Fruit fly (Drosophila melanogaster) whole organism, embryonic: Measurements from ENCODE around the gene CG31910.

Experiments
- ATbp ChIP-seq: fragments of 200-800 bp; sonication (Bioruptor generic); optimal IDR thresholded peaks from 2 replicates; lab custom pipeline; 2017; ENCODE audit warnings: missing biosample characterization, mild to moderate bottlenecking, missing genetic modification characterization, missing genetic modification reagents
- Awh ChIP-seq: fragments of 200-800 bp; sonication (Bioruptor generic); IDR thresholded peaks from 2 replicates; pipeline ENCODE4, ENCODE4 v1.3.6; 2022; ENCODE audit warnings: missing biosample characterization, missing genetic modification characterization
- CG10147 ChIP-seq: fragments of 200-800 bp; sonication (Bioruptor generic); optimal IDR thresholded peaks from 2 replicates; lab custom pipeline; 2019; ENCODE audit warnings: missing biosample characterization, mild to moderate bottlenecking, missing genetic modification characterization, moderate library complexity
- CG11247 ChIP-seq: fragments of 200-800 bp; sonication (Bioruptor generic); IDR thresholded peaks from 2 replicates; pipeline ENCODE4 v1.3.6; 2022; ENCODE audit warnings: missing biosample characterization, missing genetic modification characterization
- CG15514 ChIP-seq: fragments of 200-800 bp; sonication (Bioruptor generic); optimal IDR thresholded peaks from 3 replicates; lab custom pipeline; 2017; ENCODE audit warnings: missing biosample characterization, missing genetic modification characterization, mild to moderate bottlenecking, moderate library complexity, missing genetic modification reagents
- CG2875 ChIP-seq: fragments of 200-800 bp; sonication (Bioruptor generic); optimal IDR thresholded peaks from 2 replicates; lab custom pipeline; 2017; ENCODE audit warnings: missing biosample characterization, mild to moderate bottlenecking, missing genetic modification characterization, missing genetic modification reagents
- CG2889 ChIP-seq: fragments of 200-800 bp; sonication (Bioruptor generic); IDR thresholded peaks from 3 replicates; pipeline ENCODE4 v1.3.6; 2022; ENCODE audit warnings: missing biosample characterization, missing genetic modification characterization
- CG31365 ChIP-seq: fragments of 200-800 bp; sonication (Bioruptor generic); optimal IDR thresholded peaks from 2 replicates; lab custom pipeline; 2018; ENCODE audit warnings: missing biosample characterization, mild to moderate bottlenecking, missing genetic modification characterization
- CG33557 ChIP-seq: fragments of 200-800 bp; sonication (Bioruptor generic); optimal IDR thresholded peaks from 2 replicates; lab custom pipeline; 2019; ENCODE audit warnings: missing biosample characterization, mild to moderate bottlenecking, missing genetic modification characterization, moderate library complexity
- CG34376 ChIP-seq: fragments of 200-800 bp; sonication (Bioruptor generic); optimal IDR thresholded peaks from 2 replicates; lab custom pipeline; 2018; ENCODE audit warnings: missing biosample characterization, mild to moderate bottlenecking, missing genetic modification characterization
- CG34422 ChIP-seq: fragments of 200-800 bp; sonication (Bioruptor generic); IDR thresholded peaks from 3 replicates; pipeline ENCODE4 v1.3.6; 2022; ENCODE audit warnings: missing biosample characterization, missing genetic modification characterization
- CG4328 ChIP-seq: fragments of 200-800 bp; sonication (Bioruptor generic); optimal IDR thresholded peaks from 3 replicates; lab custom pipeline; 2017; ENCODE audit warnings: missing biosample characterization, missing genetic modification reagents, missing genetic modification characterization
- CG4820 ChIP-seq: fragments of 200-800 bp; sonication (Bioruptor generic); optimal IDR thresholded peaks from 3 replicates; lab custom pipeline; 2016; ENCODE audit warnings: missing biosample characterization, missing genetic modification characterization
- CG5180 ChIP-seq: fragments of 200-800 bp; sonication (Bioruptor generic); optimal IDR thresholded peaks from 3 replicates; lab custom pipeline; 2017; ENCODE audit warnings: missing biosample characterization, missing genetic modification characterization, mild to moderate bottlenecking, moderate library complexity, missing genetic modification reagents
- CG5245 ChIP-seq: fragments of 200-800 bp; sonication (Bioruptor generic); optimal IDR thresholded peaks from 3 replicates; lab custom pipeline; 2016; ENCODE audit warnings: missing biosample characterization, missing genetic modification characterization
- CG6765 ChIP-seq: fragments of 200-800 bp; sonication (Bioruptor generic); optimal IDR thresholded peaks from 3 replicates; lab custom pipeline; 2017; ENCODE audit warnings: missing biosample characterization, mild to moderate bottlenecking, missing genetic modification characterization
- CG7556 ChIP-seq: fragments of 200-800 bp; sonication (Bioruptor generic); optimal IDR thresholded peaks from 2 replicates; lab custom pipeline; 2017; ENCODE audit warnings: missing biosample characterization, mild to moderate bottlenecking, missing genetic modification characterization
- CG8281 ChIP-seq: fragments of 200-800 bp; sonication (Bioruptor generic); optimal IDR thresholded peaks from 2 replicates; lab custom pipeline; 2018; ENCODE audit warnings: missing biosample characterization, mild to moderate bottlenecking, missing genetic modification characterization, moderate library complexity
- CG8388 ChIP-seq: fragments of 200-800 bp; sonication (Bioruptor generic); optimal IDR thresholded peaks from 2 replicates; lab custom pipeline; 2019; ENCODE audit warnings: missing biosample characterization, mild to moderate bottlenecking, missing genetic modification characterization, moderate library complexity
- CG9437 ChIP-seq: fragments of 200-800 bp; sonication (Bioruptor generic); optimal IDR thresholded peaks from 2 replicates; lab custom pipeline; 2018; ENCODE audit warnings: missing biosample characterization, mild to moderate bottlenecking, missing genetic modification characterization
- CG9817 ChIP-seq: fragments of 200-800 bp; sonication (Bioruptor generic); optimal IDR thresholded peaks from 2 replicates; lab custom pipeline; 2018; ENCODE audit warnings: missing biosample characterization, mild to moderate bottlenecking, missing genetic modification characterization, moderate library complexity
- Dad ChIP-seq: fragments of 200-800 bp; sonication (Bioruptor generic); optimal IDR thresholded peaks from 3 replicates; lab custom pipeline; 2016; ENCODE audit warnings: missing biosample characterization, missing genetic modification characterization
- Dip3 ChIP-seq: fragments of 200-800 bp; sonication (Bioruptor generic); optimal IDR thresholded peaks from 3 replicates; lab custom pipeline; 2016; ENCODE audit warnings: missing biosample characterization, missing genetic modification characterization
- HmgZ ChIP-seq: fragments of 200-800 bp; sonication (Bioruptor generic); optimal IDR thresholded peaks from 2 replicates; lab custom pipeline; 2018; ENCODE audit warnings: missing biosample characterization, mild to moderate bottlenecking, missing genetic modification characterization
- Nf-YB ChIP-seq: fragments of 200-800 bp; sonication (Bioruptor generic); optimal IDR thresholded peaks from 3 replicates; lab custom pipeline; 2019; ENCODE audit warnings: missing biosample characterization, mild to moderate bottlenecking, missing genetic modification characterization, moderate library complexity
- Nf-YC ChIP-seq: fragments of 200-800 bp; optimal IDR thresholded peaks from 3 replicates; lab custom pipeline; 2019; ENCODE audit warnings: missing biosample characterization, mild to moderate bottlenecking, missing genetic modification characterization, moderate library complexity
- Optix ChIP-seq: fragments of 200-800 bp; sonication (Bioruptor generic); IDR thresholded peaks from 3 replicates; pipeline ENCODE4 v1.3.6; 2022; ENCODE audit warnings: missing biosample characterization, missing genetic modification characterization
- Scr ChIP-seq: fragments of 200-800 bp; sonication (Bioruptor generic); IDR thresholded peaks from 2 replicates; pipeline ENCODE4 v1.3.6; 2022; ENCODE audit warnings: missing biosample characterization, missing genetic modification characterization; ENCODE audit not compliant: partially characterized antibody
- cad ChIP-seq: fragments of >200 bp; optimal IDR thresholded peaks from 2 replicates; lab custom pipeline; 2017; ENCODE audit warnings: missing biosample characterization, missing genetic modification characterization
- caup ChIP-seq: fragments of 200-800 bp; sonication (Bioruptor generic); optimal IDR thresholded peaks from 3 replicates; lab custom pipeline; 2017; ENCODE audit warnings: missing biosample characterization, mild to moderate bottlenecking, missing genetic modification characterization, moderate library complexity; ENCODE audit not compliant: severe bottlenecking
- cg ChIP-seq: fragments of 200-800 bp; sonication (Bioruptor generic); optimal IDR thresholded peaks from 3 replicates; lab custom pipeline; 2019; ENCODE audit warnings: missing biosample characterization, mild to moderate bottlenecking, missing genetic modification characterization, moderate library complexity
- chinmo ChIP-seq: fragments of 200-800 bp; sonication (Bioruptor generic); IDR thresholded peaks from 4 replicates; pipeline ENCODE4 v1.3.6; 2022; ENCODE audit warnings: missing biosample characterization, missing genetic modification characterization; ENCODE audit not compliant: partially characterized antibody
- corto ChIP-seq: fragments of 200-800 bp; sonication (Bioruptor generic); optimal IDR thresholded peaks from 2 replicates; lab custom pipeline; 2016; ENCODE audit warnings: missing biosample characterization, mild to moderate bottlenecking, missing genetic modification characterization, moderate library complexity
- dati ChIP-seq: fragments of 200-800 bp; sonication (Bioruptor generic); IDR thresholded peaks from 2 replicates; pipeline ENCODE4 v1.3.6; 2022; ENCODE audit warnings: missing biosample characterization, missing genetic modification characterization
- eve ChIP-seq, 2 experiments: fragments of >200 bp; optimal IDR thresholded peaks; 2 replicates each; lab custom pipeline; 2017; ENCODE audit warnings: missing biosample characterization in 2 of 2, missing genetic modification characterization in 2 of 2
- fd96Cb ChIP-seq: fragments of 200-800 bp; sonication (Bioruptor generic); optimal IDR thresholded peaks from 2 replicates; lab custom pipeline; 2018; ENCODE audit warnings: missing biosample characterization, mild to moderate bottlenecking, missing genetic modification characterization, moderate library complexity
- gcm2 ChIP-seq: fragments of 200-800 bp; sonication (Bioruptor generic); optimal IDR thresholded peaks from 2 replicates; lab custom pipeline; 2016; ENCODE audit warnings: missing biosample characterization, missing genetic modification characterization
- h ChIP-seq: fragments of >200 bp; optimal IDR thresholded peaks from 2 replicates; lab custom pipeline; 2017
- hth ChIP-seq: fragments of >200 bp; optimal IDR thresholded peaks from 2 replicates; lab custom pipeline; 2017; ENCODE audit warnings: inconsistent platforms
- insv ChIP-seq, 2 experiments: fragments of 200-800 bp; sonication (Bioruptor generic); optimal IDR thresholded peaks; 3 replicates each; lab custom pipeline; 2016 to 2018; ENCODE audit warnings: missing biosample characterization in 2 of 2, missing genetic modification characterization in 2 of 2
- jing ChIP-seq: fragments of 200-800 bp; sonication (Bioruptor generic); optimal IDR thresholded peaks from 2 replicates; lab custom pipeline; 2018; ENCODE audit warnings: missing biosample characterization, mild to moderate bottlenecking, missing genetic modification characterization
- knrl ChIP-seq: fragments of 200-800 bp; sonication (Bioruptor generic); IDR thresholded peaks from 3 replicates; pipeline ENCODE4 v1.3.6; 2022; ENCODE audit warnings: missing biosample characterization, missing genetic modification characterization; ENCODE audit not compliant: partially characterized antibody
- lola ChIP-seq, 3 experiments: fragments of >200 bp in 2 of 3; fragments of 200-800 bp in 1 of 3; sonication (Bioruptor generic) in 1 of 3; optimal IDR thresholded peaks; 2 replicates each; lab custom pipeline; 2017 to 2019; ENCODE audit warnings: missing biosample characterization in 3 of 3, missing genetic modification characterization in 3 of 3, mild to moderate bottlenecking in 1 of 3, moderate library complexity in 1 of 3
- nerfin-1 ChIP-seq: fragments of 200-800 bp; sonication (Bioruptor generic); optimal IDR thresholded peaks from 3 replicates; lab custom pipeline; 2019; ENCODE audit warnings: missing biosample characterization, mild to moderate bottlenecking, missing genetic modification characterization, moderate library complexity
- otp ChIP-seq: fragments of 200-800 bp; sonication (Bioruptor generic); IDR thresholded peaks from 3 replicates; pipeline ENCODE4, ENCODE4 v1.3.6; 2022; ENCODE audit warnings: missing biosample characterization, missing genetic modification characterization
- pita ChIP-seq: fragments of 200-800 bp; sonication (Bioruptor generic); optimal IDR thresholded peaks from 2 replicates; lab custom pipeline; 2017; ENCODE audit warnings: missing biosample characterization, mild to moderate bottlenecking, missing genetic modification characterization
- slbo ChIP-seq: fragments of 200-800 bp; sonication (Bioruptor generic); IDR thresholded peaks from 2 replicates; pipeline ENCODE4 v1.3.6; 2022; ENCODE audit warnings: missing biosample characterization, missing genetic modification characterization
- tup ChIP-seq: fragments of 200-800 bp; sonication (Bioruptor generic); optimal IDR thresholded peaks from 2 replicates; lab custom pipeline; 2016; ENCODE audit warnings: missing biosample characterization, mild to moderate bottlenecking, missing genetic modification characterization, moderate library complexity
- tx ChIP-seq: fragments of 200-800 bp; sonication (Bioruptor generic); optimal IDR thresholded peaks from 2 replicates; lab custom pipeline; 2016; ENCODE audit warnings: missing biosample characterization, missing genetic modification characterization
- vvl ChIP-seq: fragments of 200-800 bp; sonication (Bioruptor generic); IDR thresholded peaks from 2 replicates; pipeline ENCODE4 v1.3.6; 2022; ENCODE audit warnings: missing biosample characterization, missing genetic modification characterization
- yki ChIP-seq: fragments of >200 bp; optimal IDR thresholded peaks from 3 replicates; lab custom pipeline; 2018

CG31910 gene

DNA sequence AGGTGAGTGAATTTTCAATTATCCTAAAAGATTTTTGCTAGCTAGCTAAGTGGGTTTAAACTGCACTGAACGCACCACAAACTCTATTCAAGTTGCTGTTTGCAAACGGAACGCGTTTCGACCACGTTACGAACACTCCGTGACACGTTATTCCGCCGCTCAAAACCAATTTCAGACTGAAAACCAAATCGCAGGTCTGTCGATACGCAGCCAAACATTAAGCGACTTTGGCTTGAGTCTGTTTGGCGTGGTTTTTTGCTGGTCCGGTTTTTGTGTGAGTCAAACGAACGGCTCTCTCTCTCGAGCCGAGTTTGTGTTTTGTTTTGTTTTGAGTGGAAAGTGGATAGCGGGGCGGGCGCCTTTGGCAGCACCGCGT lies 49.0 kb upstream of the CG31910 start (continued):
- peak; percentile 25; the same call in 1 of the 2 replicates for TF ChIP-seq Scr (GFP tag; lab: Robert Waterston, UW)
- no peak for TF ChIP-seq CG7556 (GFP tag; lab: Kevin White, UChicago)
- no peak for TF ChIP-seq CG9817 (tag; lab: Kevin White, UChicago)
- no peak for TF ChIP-seq otp (GFP tag; lab: Robert Waterston, UW)
- TF ChIP-seq slbo, result no peak
- TF ChIP-seq CG5245 (GFP tag; lab: Kevin White, UChicago), result no peak
- TF ChIP-seq Optix (GFP tag; lab: Robert Waterston, UW), result no peak
- no peak for TF ChIP-seq CG8388 (GFP tag; lab: Kevin White, UChicago)
- TF ChIP-seq insv (GFP tag; optimal IDR thresholded peaks at IDR 0.05; lab: Kevin White, UChicago), result no peak
- TF ChIP-seq CG33557 (GFP tag; lab: Kevin White, UChicago), result no peak
- no peak for TF ChIP-seq Nf-YB (GFP tag; lab: Kevin White, UChicago)
- 0 out of 3 replicates have a peak, but pooled peaks have one; percentile 35 for TF ChIP-seq knrl (GFP tag; lab: Robert Waterston, UW)
- TF ChIP-seq CG4820 (GFP tag; lab: Kevin White, UChicago), result no peak
- peak; percentile 29 for TF ChIP-seq CG6765 (GFP tag; lab: Kevin White, UChicago)
- no peak for TF ChIP-seq cad (GFP tag; lab: Kevin White, UChicago)
- no peak for TF ChIP-seq CG8281 (tag; lab: Kevin White, UChicago)
- no peak for TF ChIP-seq lola (GFP tag; optimal IDR thresholded peaks at IDR 0.05; lab: Kevin White, UChicago)
- peak; percentile 33 for TF ChIP-seq cg
- no peak for TF ChIP-seq tx (GFP tag; lab: Kevin White, UChicago)
- TF ChIP-seq Nf-YC, result no peak
- no peak for TF ChIP-seq CG34422 (GFP tag; lab: Robert Waterston, UW)
- TF ChIP-seq CG34376 (GFP tag; lab: Kevin White, UChicago), result peak; percentile 8
- no peak for TF ChIP-seq CG11247 (GFP tag; lab: Robert Waterston, UW)
- no peak for TF ChIP-seq tup (GFP tag; lab: Kevin White, UChicago)
- TF ChIP-seq CG4328 (GFP tag; lab: Kevin White, UChicago), result no peak
- no peak for TF ChIP-seq jing (GFP tag; lab: Kevin White, UChicago)
- TF ChIP-seq chinmo (GFP tag; lab: Robert Waterston, UW), result peak; percentile 74; the same call in 1 of the 4 replicates
- no peak for TF ChIP-seq yki (lab: Kevin White, UChicago)
- no peak for TF ChIP-seq CG10147 (GFP tag; lab: Kevin White, UChicago)
- TF ChIP-seq caup, result no peak
- peak; percentile 6 for TF ChIP-seq CG9437
- TF ChIP-seq Dad, result no peak
- peak in 1 of 2 experiments; percentile 28 for TF ChIP-seq eve (GFP tag; optimal IDR thresholded peaks at IDR 0.05; lab: Kevin White, UChicago)
- no peak for TF ChIP-seq CG2875 (GFP tag; lab: Kevin White, UChicago)
- no peak for TF ChIP-seq h (lab: Kevin White, UChicago)
- TF ChIP-seq fd96Cb (tag; lab: Kevin White, UChicago), result no peak
- TF ChIP-seq hth, result no peak
- no peak for TF ChIP-seq CG15514
- TF ChIP-seq ATbp, result no peak
- no peak for TF ChIP-seq Awh (GFP tag; lab: Robert Waterston, UW)
- TF ChIP-seq CG2889 (GFP tag; lab: Robert Waterston, UW), result no peak
- no peak for TF ChIP-seq dati
- TF ChIP-seq CG31365 (tag; lab: Kevin White, UChicago), result no peak
- peak; percentile 23; the same call in 1 of the 2 replicates for TF ChIP-seq vvl (GFP tag; lab: Robert Waterston, UW)
- TF ChIP-seq corto (GFP tag; lab: Kevin White, UChicago), result no peak
- TF ChIP-seq CG5180 (GFP tag; lab: Kevin White, UChicago), result peak; percentile 78
- TF ChIP-seq pita (GFP tag; lab: Kevin White, UChicago), result no peak
- no peak for TF ChIP-seq HmgZ (tag; lab: Kevin White, UChicago)
- TF ChIP-seq Dip3 (GFP tag; lab: Kevin White, UChicago), result no peak
- TF ChIP-seq nerfin-1 (tag; lab: Kevin White, UChicago), result no peak
- TF ChIP-seq gcm2 (GFP tag; lab: Kevin White, UChicago), result no peak
